Fruit fly (Drosophila melanogaster) whole organism, embryonic: ENCODE measurements around the gene frtz.
A peak's percentile ranks its signal among the peaks of the same experiment; 100 is the strongest.

ENCODE experiments used
- C15 ChIP-seq: fragments of 200-800 bp; sonication (Bioruptor generic); IDR thresholded peaks from 3 replicates; pipeline ENCODE4 v1.3.6; 2022; ENCODE audit warnings: missing biosample characterization, missing genetic modification characterization
- CG10462 ChIP-seq: fragments of 200-800 bp; sonication (Bioruptor generic); optimal IDR thresholded peaks from 2 replicates; lab custom pipeline; 2016; ENCODE audit warnings: missing biosample characterization, missing genetic modification characterization
- CG10654 ChIP-seq: fragments of 200-800 bp; sonication (Bioruptor generic); optimal IDR thresholded peaks from 2 replicates; lab custom pipeline; 2016; ENCODE audit warnings: missing biosample characterization, missing genetic modification characterization
- CG10979 ChIP-seq: fragments of 200-800 bp; sonication (Bioruptor generic); optimal IDR thresholded peaks from 2 replicates; lab custom pipeline; 2018; ENCODE audit warnings: missing biosample characterization, mild to moderate bottlenecking, missing genetic modification characterization, moderate library complexity
- CG11723 ChIP-seq: fragments of 200-800 bp; sonication (Bioruptor generic); optimal IDR thresholded peaks from 2 replicates; lab custom pipeline; 2017; ENCODE audit warnings: missing biosample characterization, mild to moderate bottlenecking, missing genetic modification characterization
- CG12104 ChIP-seq: fragments of 200-800 bp; sonication (Bioruptor generic); optimal IDR thresholded peaks from 3 replicates; lab custom pipeline; 2016; ENCODE audit warnings: missing biosample characterization, missing genetic modification characterization
- CG12299 ChIP-seq: fragments of 200-800 bp; sonication (Bioruptor generic); optimal IDR thresholded peaks from 2 replicates; lab custom pipeline; 2018; ENCODE audit warnings: missing biosample characterization, mild to moderate bottlenecking, missing genetic modification characterization
- CG12391 ChIP-seq: fragments of 200-800 bp; sonication (Bioruptor generic); optimal IDR thresholded peaks from 3 replicates; lab custom pipeline; 2018; ENCODE audit warnings: missing biosample characterization, mild to moderate bottlenecking, missing genetic modification characterization, moderate library complexity
- CG13287 ChIP-seq: fragments of 200-800 bp; sonication (Bioruptor generic); IDR thresholded peaks from 2 replicates; pipeline ENCODE4 v1.3.6; 2022; ENCODE audit warnings: missing biosample characterization, missing genetic modification characterization; ENCODE audit not compliant: partially characterized antibody
- CG13624 ChIP-seq: fragments of 200-800 bp; sonication (Bioruptor generic); optimal IDR thresholded peaks from 2 replicates; lab custom pipeline; 2016; ENCODE audit warnings: missing biosample characterization, missing genetic modification characterization
- CG15073 ChIP-seq: fragments of 200-800 bp; sonication (Bioruptor generic); optimal IDR thresholded peaks from 2 replicates; lab custom pipeline; 2016; ENCODE audit warnings: missing biosample characterization, missing genetic modification characterization
- CG17186 ChIP-seq: fragments of 200-800 bp; sonication (Bioruptor generic); optimal IDR thresholded peaks from 3 replicates; lab custom pipeline; 2017; ENCODE audit warnings: missing biosample characterization, missing genetic modification reagents, missing genetic modification characterization
- CG18764 ChIP-seq: fragments of 200-800 bp; sonication (Bioruptor generic); optimal IDR thresholded peaks from 3 replicates; lab custom pipeline; 2016; ENCODE audit warnings: missing biosample characterization, missing genetic modification characterization
- CG2116 ChIP-seq: fragments of 200-800 bp; sonication (Bioruptor generic); optimal IDR thresholded peaks from 3 replicates; lab custom pipeline; 2018; ENCODE audit warnings: missing biosample characterization, mild to moderate bottlenecking, missing genetic modification characterization
- CG2199 ChIP-seq: fragments of 200-800 bp; sonication (Bioruptor generic); IDR thresholded peaks from 3 replicates; pipeline ENCODE4 v1.3.6; 2022; ENCODE audit warnings: missing biosample characterization, missing genetic modification characterization
- CG2875 ChIP-seq: fragments of 200-800 bp; sonication (Bioruptor generic); optimal IDR thresholded peaks from 2 replicates; lab custom pipeline; 2017; ENCODE audit warnings: missing biosample characterization, mild to moderate bottlenecking, missing genetic modification characterization, missing genetic modification reagents
- CG3065 ChIP-seq: fragments of 200-800 bp; sonication (Bioruptor generic); optimal IDR thresholded peaks from 2 replicates; lab custom pipeline; 2016; ENCODE audit warnings: missing biosample characterization, missing genetic modification characterization
- CG34224 ChIP-seq: fragments of 200-800 bp; sonication (Bioruptor generic); IDR thresholded peaks from 3 replicates; pipeline ENCODE4 v1.3.6; 2022; ENCODE audit warnings: missing biosample characterization, missing genetic modification characterization; ENCODE audit not compliant: partially characterized antibody
- CG6254 ChIP-seq: fragments of 200-800 bp; sonication (Bioruptor generic); optimal IDR thresholded peaks from 3 replicates; lab custom pipeline; 2017; ENCODE audit warnings: mild to moderate bottlenecking, missing biosample characterization, missing genetic modification reagents, missing genetic modification characterization
- CG6765 ChIP-seq: fragments of 200-800 bp; sonication (Bioruptor generic); optimal IDR thresholded peaks from 3 replicates; lab custom pipeline; 2017; ENCODE audit warnings: missing biosample characterization, mild to moderate bottlenecking, missing genetic modification characterization
- CG8924 ChIP-seq: fragments of 200-800 bp; optimal IDR thresholded peaks from 3 replicates; lab custom pipeline; 2019; ENCODE audit warnings: missing biosample characterization, mild to moderate bottlenecking, missing genetic modification characterization, moderate library complexity
- CG9932 ChIP-seq: fragments of 200-800 bp; sonication (Bioruptor generic); IDR thresholded peaks from 2 replicates; pipeline ENCODE4 v1.3.6; 2022; ENCODE audit warnings: missing biosample characterization, missing genetic modification characterization
- CHES-1-like ChIP-seq: fragments of 200-800 bp; sonication (Bioruptor generic); optimal IDR thresholded peaks from 2 replicates; lab custom pipeline; 2016; ENCODE audit warnings: missing biosample characterization, missing genetic modification characterization
- Camta ChIP-seq: fragments of 200-800 bp; sonication (Bioruptor generic); optimal IDR thresholded peaks from 2 replicates; lab custom pipeline; 2016; ENCODE audit warnings: missing biosample characterization, missing genetic modification characterization
- D ChIP-seq, 2 experiments: fragments of 200-800 bp in 1 of 2; fragments of >200 bp in 1 of 2; sonication (Bioruptor generic) in 1 of 2; optimal IDR thresholded peaks; 2 replicates in 1 of 2; 3 replicates in 1 of 2; lab custom pipeline; 2017; ENCODE audit warnings: mild to moderate bottlenecking in 1 of 2, missing biosample characterization in 1 of 2, missing genetic modification characterization in 1 of 2, missing genetic modification reagents in 1 of 2
- Dbx ChIP-seq: fragments of 200-800 bp; sonication (Bioruptor generic); IDR thresholded peaks from 3 replicates; pipeline ENCODE4 v1.3.6; 2022; ENCODE audit warnings: missing biosample characterization, missing genetic modification characterization
- HLH3B ChIP-seq: fragments of 200-800 bp; sonication (Bioruptor generic); IDR thresholded peaks from 2 replicates; pipeline ENCODE4 v1.3.6; 2022; ENCODE audit warnings: missing biosample characterization, missing genetic modification characterization
- HLHmδ ChIP-seq: fragments of 200-800 bp; sonication (Bioruptor generic); optimal IDR thresholded peaks from 2 replicates; lab custom pipeline; 2018; ENCODE audit warnings: missing biosample characterization, mild to moderate bottlenecking, missing genetic modification characterization, moderate library complexity
- Hr3 ChIP-seq: fragments of 200-800 bp; sonication (Bioruptor generic); optimal IDR thresholded peaks from 3 replicates; lab custom pipeline; 2016; ENCODE audit warnings: missing biosample characterization, missing genetic modification characterization
- Kr ChIP-seq: fragments of 200-800 bp; sonication (Bioruptor generic); optimal IDR thresholded peaks from 2 replicates; lab custom pipeline; 2017; ENCODE audit warnings: missing biosample characterization, mild to moderate bottlenecking, missing genetic modification characterization
- MBD-R2 ChIP-seq: fragments of 200-800 bp; sonication (Bioruptor generic); IDR thresholded peaks from 2 replicates; pipeline ENCODE4 v1.3.6; 2022; ENCODE audit warnings: missing biosample characterization, missing genetic modification characterization
- Ptx1 ChIP-seq: fragments of 200-800 bp; sonication (Bioruptor generic); IDR thresholded peaks from 2 replicates; pipeline ENCODE4 v1.3.6; 2022; ENCODE audit warnings: missing biosample characterization, missing genetic modification characterization
- Ravus ChIP-seq: fragments of 200-800 bp; sonication (Bioruptor generic); IDR thresholded peaks from 2 replicates; pipeline ENCODE4 v1.3.6; 2022; ENCODE audit warnings: missing biosample characterization, missing genetic modification characterization
- Scr ChIP-seq: fragments of 200-800 bp; sonication (Bioruptor generic); IDR thresholded peaks from 2 replicates; pipeline ENCODE4 v1.3.6; 2022; ENCODE audit warnings: missing biosample characterization, missing genetic modification characterization; ENCODE audit not compliant: partially characterized antibody
- Six4 ChIP-seq: fragments of 200-800 bp; sonication (Bioruptor generic); optimal IDR thresholded peaks from 2 replicates; lab custom pipeline; 2016; ENCODE audit warnings: missing biosample characterization, missing genetic modification characterization
- Sox102F ChIP-seq: fragments of 200-800 bp; sonication (Bioruptor generic); optimal IDR thresholded peaks from 2 replicates; lab custom pipeline; 2018; ENCODE audit warnings: missing biosample characterization, mild to moderate bottlenecking, missing genetic modification characterization, moderate library complexity
- bab2 ChIP-seq: fragments of 200-800 bp; sonication (Bioruptor generic); optimal IDR thresholded peaks from 2 replicates; lab custom pipeline; 2016; ENCODE audit warnings: missing biosample characterization, missing genetic modification characterization
- bsh ChIP-seq, 2 experiments: fragments of 200-800 bp; sonication (Bioruptor generic); optimal IDR thresholded peaks; 2 replicates each; lab custom pipeline; 2017 to 2018; ENCODE audit warnings: mild to moderate bottlenecking in 2 of 2, missing biosample characterization in 2 of 2, missing genetic modification characterization in 2 of 2, moderate library complexity in 1 of 2
- crc ChIP-seq: fragments of 200-800 bp; sonication (Bioruptor generic); optimal IDR thresholded peaks from 2 replicates; lab custom pipeline; 2016; ENCODE audit warnings: missing biosample characterization, missing genetic modification characterization
- disco-r ChIP-seq: fragments of 200-800 bp; sonication (Bioruptor generic); optimal IDR thresholded peaks from 2 replicates; lab custom pipeline; 2016; ENCODE audit warnings: missing biosample characterization, missing genetic modification characterization
- gsb-n ChIP-seq: fragments of 200-800 bp; sonication (Bioruptor generic); optimal IDR thresholded peaks from 3 replicates; lab custom pipeline; 2018; ENCODE audit warnings: missing biosample characterization, mild to moderate bottlenecking, missing genetic modification characterization
- hbn ChIP-seq: fragments of 200-800 bp; sonication (Bioruptor generic); IDR thresholded peaks from 2 replicates; pipeline ENCODE4 v1.3.6; 2022; ENCODE audit warnings: missing biosample characterization, missing genetic modification characterization; ENCODE audit not compliant: partially characterized antibody
- her ChIP-seq: fragments of 200-800 bp; sonication (Bioruptor generic); optimal IDR thresholded peaks from 2 replicates; lab custom pipeline; 2016; ENCODE audit warnings: missing biosample characterization, missing genetic modification characterization
- hkb ChIP-seq, 2 experiments: fragments of 200-800 bp in 1 of 2; fragments of >200 bp in 1 of 2; sonication (Bioruptor generic) in 1 of 2; IDR thresholded peaks in 1 of 2; optimal IDR thresholded peaks in 1 of 2; 2 replicates each; pipeline versions ENCODE4 v1.3.6 to Lab custom; 2017 to 2022; ENCODE audit warnings: missing biosample characterization in 1 of 2, missing genetic modification characterization in 1 of 2
- lov ChIP-seq, 2 experiments: fragments of 200-800 bp in 1 of 2; fragments of >200 bp in 1 of 2; sonication (Bioruptor generic) in 1 of 2; IDR thresholded peaks in 1 of 2; optimal IDR thresholded peaks in 1 of 2; 2 replicates in 1 of 2; 3 replicates in 1 of 2; pipeline versions ENCODE4 v1.3.6 to Lab custom; 2017 to 2022; ENCODE audit warnings: missing biosample characterization in 1 of 2, missing genetic modification characterization in 1 of 2
- shn ChIP-seq: fragments of 200-800 bp; sonication (Bioruptor generic); optimal IDR thresholded peaks from 3 replicates; lab custom pipeline; 2016; ENCODE audit warnings: missing biosample characterization, missing genetic modification characterization
- trem ChIP-seq: fragments of 200-800 bp; optimal IDR thresholded peaks from 3 replicates; lab custom pipeline; 2019; ENCODE audit warnings: missing biosample characterization, mild to moderate bottlenecking, missing genetic modification characterization, moderate library complexity
- twi ChIP-seq: fragments of 200-800 bp; optimal IDR thresholded peaks from 2 replicates; lab custom pipeline; 2019; ENCODE audit warnings: missing biosample characterization, mild to moderate bottlenecking, missing genetic modification characterization, moderate library complexity
- zen2 ChIP-seq: fragments of 200-800 bp; sonication (Bioruptor generic); IDR thresholded peaks from 3 replicates; pipeline ENCODE4 v1.3.6; 2022; ENCODE audit warnings: missing biosample characterization, missing genetic modification characterization; ENCODE audit not compliant: partially characterized antibody

The frtz gene

dm6 chr2L:1732189-1732588, 16.5 kb upstream of the frtz start, which contains the start of the genes CG17652 and CG17646 (continued):
- TF ChIP-seq CG12299: no peak
- TF ChIP-seq D (optimal IDR thresholded peaks at IDR 0.05; lab: Kevin White, UChicago): no peak
- no peak for TF ChIP-seq D (GFP tag; optimal IDR thresholded peaks at IDR 0.05; lab: Kevin White, UChicago)
- TF ChIP-seq Camta: no peak
- TF ChIP-seq CG17186 (GFP tag; lab: Kevin White, UChicago): peak; percentile 97
- no peak for TF ChIP-seq CG10462 (GFP tag; lab: Kevin White, UChicago)
- peak; percentile 30 for TF ChIP-seq hkb (optimal IDR thresholded peaks at IDR 0.05; lab: Kevin White, UChicago)
- TF ChIP-seq hkb (GFP tag; IDR thresholded peaks at IDR 0.05; lab: Robert Waterston, UW): no peak
- no peak for TF ChIP-seq CG3065 (GFP tag; lab: Kevin White, UChicago)
- TF ChIP-seq bsh (GFP tag; optimal IDR thresholded peaks at IDR 0.05; lab: Kevin White, UChicago): peak in 1 of 2 experiments; percentile 2
- no peak for TF ChIP-seq zen2 (GFP tag; lab: Robert Waterston, UW)
- no peak for TF ChIP-seq bab2 (GFP tag; lab: Kevin White, UChicago)
- peak; percentile 67 for TF ChIP-seq CG2116 (GFP tag; lab: Kevin White, UChicago)
- no peak for TF ChIP-seq Sox102F (GFP tag; lab: Kevin White, UChicago)
- TF ChIP-seq HLH3B: no peak
- TF ChIP-seq Ptx1 (GFP tag; lab: Robert Waterston, UW): no peak
- no peak for TF ChIP-seq CG10979
- TF ChIP-seq shn (GFP tag; lab: Kevin White, UChicago): no peak
- peak; percentile 13; the same call in 1 of the 3 replicates for TF ChIP-seq CG34224 (GFP tag; lab: Robert Waterston, UW)
- no peak for TF ChIP-seq Six4 (GFP tag; lab: Kevin White, UChicago)
- no peak for TF ChIP-seq her (GFP tag; lab: Kevin White, UChicago)
- peak; percentile 36; the same call in 1 of the 2 replicates for TF ChIP-seq CG13287 (GFP tag; lab: Robert Waterston, UW)
- TF ChIP-seq CG10654 (GFP tag; lab: Kevin White, UChicago): no peak
- no peak for TF ChIP-seq CG9932
- TF ChIP-seq CG6765 (GFP tag; lab: Kevin White, UChicago): no peak
- no peak for TF ChIP-seq CG13624 (GFP tag; lab: Kevin White, UChicago)
- no peak for TF ChIP-seq Scr (GFP tag; lab: Robert Waterston, UW)
- peak; percentile 71 for TF ChIP-seq MBD-R2 (GFP tag; lab: Robert Waterston, UW)
- no peak for TF ChIP-seq lov (optimal IDR thresholded peaks at IDR 0.05; lab: Kevin White, UChicago)
- TF ChIP-seq lov (GFP tag; IDR thresholded peaks at IDR 0.05; lab: Robert Waterston, UW): 0 out of 3 replicates have a peak, but pooled peaks have one; percentile 52
- no peak for TF ChIP-seq disco-r (GFP tag; lab: Kevin White, UChicago)
- TF ChIP-seq gsb-n (tag; lab: Kevin White, UChicago): peak; percentile 14
- no peak for TF ChIP-seq CG2875 (GFP tag; lab: Kevin White, UChicago)
- no peak for TF ChIP-seq Dbx (GFP tag; lab: Robert Waterston, UW)
- TF ChIP-seq Kr: no peak
- no peak for TF ChIP-seq CG12391
- no peak for TF ChIP-seq CG2199 (GFP tag; lab: Robert Waterston, UW)
- no peak for TF ChIP-seq HLHmδ (GFP tag; lab: Kevin White, UChicago)
- no peak for TF ChIP-seq CG6254 (GFP tag; lab: Kevin White, UChicago)
- peak; percentile 46 for TF ChIP-seq trem (tag; lab: Kevin White, UChicago)
- TF ChIP-seq Hr3: no peak
- no peak for TF ChIP-seq twi
- no peak for TF ChIP-seq CG8924 (tag; lab: Kevin White, UChicago)
- no peak for TF ChIP-seq CG12104 (GFP tag; lab: Kevin White, UChicago)
- no peak for TF ChIP-seq hbn (GFP tag; lab: Robert Waterston, UW)
- TF ChIP-seq CG11723 (GFP tag; lab: Kevin White, UChicago): no peak
- no peak for TF ChIP-seq Ravus (GFP tag; lab: Robert Waterston, UW)
- no peak for TF ChIP-seq crc
- no peak for TF ChIP-seq CG15073 (GFP tag; lab: Kevin White, UChicago)
- peak; percentile 36 for TF ChIP-seq CHES-1-like (GFP tag; lab: Kevin White, UChicago)
- no peak for TF ChIP-seq CG18764
- no peak for TF ChIP-seq C15 (GFP tag; lab: Robert Waterston, UW)
